Worm (Caenorhabditis elegans): Measurements from ENCODE around the gene cdc-73.

DNA sequence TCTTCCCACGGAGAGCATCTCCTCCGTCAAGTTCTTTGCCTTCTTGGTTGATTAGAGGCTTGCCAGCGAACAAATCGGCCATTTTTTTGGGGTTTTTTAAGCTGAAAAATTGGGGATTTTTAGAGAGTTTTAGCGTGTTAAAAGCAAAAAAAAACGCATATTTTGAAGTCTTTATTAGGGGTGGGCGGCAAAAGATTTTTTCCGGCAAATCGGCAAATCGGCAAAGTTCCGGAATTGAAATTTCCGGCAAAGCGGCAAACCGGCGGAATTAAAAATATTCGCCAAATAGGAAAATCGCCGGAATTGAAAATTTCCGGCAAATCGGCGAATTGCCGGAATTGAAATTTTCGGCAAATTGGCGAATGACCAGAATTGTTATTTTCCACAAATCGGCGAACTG lies 41.7 kb downstream of the cdc-73 start, which contains the start of gene C35B1.5:
- TF ChIP-seq ama-1 (optimal IDR thresholded peaks at IDR 0.05) (no peak), ceh-82 (tag; optimal IDR thresholded peaks at IDR 0.05) (no peak), fkh-10 (GFP tag; optimal IDR thresholded peaks at IDR 0.05) (no peak), aly-2 (tag; optimal IDR thresholded peaks at IDR 0.05) (no peak), skn-1 (tag; optimal IDR thresholded peaks at IDR 0.05) (no peak), egl-27 (tag; optimal IDR thresholded peaks at IDR 0.05) (no peak), lsy-12 (tag; optimal IDR thresholded peaks at IDR 0.05) (no peak), lin-15B (tag; optimal IDR thresholded peaks at IDR 0.05) (no peak), fos-1 (tag; optimal IDR thresholded peaks at IDR 0.05) (no peak), nhr-237 (tag; optimal IDR thresholded peaks at IDR 0.05) (no peak)
